Fruit fly (Drosophila melanogaster): ENCODE measurements around the gene CG42367.

CG42367 gene

dm6 chr2L:9937908-9938307, 7.5 kb downstream of the CG42367 start, which contains the start of gene Arglu1 (continued):
- TF ChIP-seq Stat92E (GFP tag; optimal IDR thresholded peaks at IDR 0.05): no peak
- peak; percentile 28 for TF ChIP-seq CG2712 (tag; optimal IDR thresholded peaks at IDR 0.05)
- TF ChIP-seq CG32772 (GFP tag; IDR thresholded peaks at IDR 0.05): peak; percentile 77
- peak; percentile 69 for TF ChIP-seq CG9932 (GFP tag; IDR thresholded peaks at IDR 0.05)
- TF ChIP-seq CG15514 (GFP tag; optimal IDR thresholded peaks at IDR 0.05): peak; percentile 78
- no peak for TF ChIP-seq gcm (GFP tag; optimal IDR thresholded peaks at IDR 0.05)
- TF ChIP-seq CG3995 (GFP tag; optimal IDR thresholded peaks at IDR 0.05): peak; percentile 1
- TF ChIP-seq crp (GFP tag; optimal IDR thresholded peaks at IDR 0.05): peak in 1 of 2 experiments; percentile 41
- peak in 1 of 2 experiments; percentile 6 for TF ChIP-seq Hr51 (GFP tag; optimal IDR thresholded peaks at IDR 0.05)
- TF ChIP-seq Dad (GFP tag; optimal IDR thresholded peaks at IDR 0.05): peak; percentile 5
- TF ChIP-seq run (tag; optimal IDR thresholded peaks at IDR 0.05): no peak
- peak; percentile 18 for TF ChIP-seq Sin3A (optimal IDR thresholded peaks at IDR 0.05)
- TF ChIP-seq CG14667 (GFP tag; IDR thresholded peaks at IDR 0.05): no peak
- TF ChIP-seq CG11456 (GFP tag; IDR thresholded peaks at IDR 0.05): peak; percentile 63; the same call in 1 of the 3 replicates
- peak; percentile 85 for TF ChIP-seq MESR4 (GFP tag; optimal IDR thresholded peaks at IDR 0.05)
- 0 out of 4 replicates have a peak, but pooled peaks have one; percentile 31 for TF ChIP-seq Dll (GFP tag; IDR thresholded peaks at IDR 0.05; ENCODE audit: partially characterized antibody)
- TF ChIP-seq ase (GFP tag; IDR thresholded peaks at IDR 0.05): no peak
- TF ChIP-seq ems (GFP tag; optimal IDR thresholded peaks at IDR 0.05): peak; percentile 28
- TF ChIP-seq CG33213 (GFP tag; optimal IDR thresholded peaks at IDR 0.05): peak; percentile 37
- no peak for TF ChIP-seq CG10209 (GFP tag; optimal IDR thresholded peaks at IDR 0.05)
- no peak for TF ChIP-seq ato (GFP tag; IDR thresholded peaks at IDR 0.05; ENCODE audit: partially characterized antibody)
- TF ChIP-seq bab2 (GFP tag; optimal IDR thresholded peaks at IDR 0.05): no peak
- TF ChIP-seq ewg (GFP tag; optimal IDR thresholded peaks at IDR 0.05): no peak
- TF ChIP-seq ash1 (GFP tag; optimal IDR thresholded peaks at IDR 0.05): no peak
- 0 out of 2 replicates have a peak, but pooled peaks have one; percentile 35 for TF ChIP-seq vvl (GFP tag; IDR thresholded peaks at IDR 0.05)
- peak; percentile 26; the same call in 1 of the 2 replicates for TF ChIP-seq lmd (GFP tag; IDR thresholded peaks at IDR 0.05)
- TF ChIP-seq Taf1 (GFP tag; IDR thresholded peaks at IDR 0.05): no peak
- peak; percentile 46 for TF ChIP-seq CG2120 (GFP tag; optimal IDR thresholded peaks at IDR 0.05)
- no peak for TF ChIP-seq CG10366 (GFP tag; IDR thresholded peaks at IDR 0.05)
- no peak for TF ChIP-seq CG8388 (GFP tag; optimal IDR thresholded peaks at IDR 0.05)
- TF ChIP-seq CG1602 (GFP tag; optimal IDR thresholded peaks at IDR 0.05): no peak
- TF ChIP-seq CG4617 (GFP tag; optimal IDR thresholded peaks at IDR 0.05; ENCODE audit: borderline replicate concordance): peak; percentile 87
- no peak for TF ChIP-seq ap (GFP tag; IDR thresholded peaks at IDR 0.05)
- no peak for TF ChIP-seq lov (optimal IDR thresholded peaks at IDR 0.05)
- no peak for TF ChIP-seq lov (GFP tag; IDR thresholded peaks at IDR 0.05)
- peak; percentile 26 for TF ChIP-seq Myb (GFP tag; optimal IDR thresholded peaks at IDR 0.05)
- TF ChIP-seq CG5953 (GFP tag; IDR thresholded peaks at IDR 0.05): no peak
- TF ChIP-seq schlank (tag; optimal IDR thresholded peaks at IDR 0.05): no peak
- TF ChIP-seq CG3847 (GFP tag; IDR thresholded peaks at IDR 0.05): 0 out of 2 replicates have a peak, but pooled peaks have one; percentile 32
- peak; percentile 61 for TF ChIP-seq Rfx (GFP tag; IDR thresholded peaks at IDR 0.05)
- TF ChIP-seq lbe (GFP tag; optimal IDR thresholded peaks at IDR 0.05): peak; percentile 29
- peak; percentile 60 for TF ChIP-seq pzg (GFP tag; optimal IDR thresholded peaks at IDR 0.05)
- no peak for TF ChIP-seq oc (tag; optimal IDR thresholded peaks at IDR 0.05)
- no peak for TF ChIP-seq nerfin-2 (GFP tag; IDR thresholded peaks at IDR 0.05; ENCODE audit: partially characterized antibody)
- TF ChIP-seq NfI (GFP tag; optimal IDR thresholded peaks at IDR 0.05): peak; percentile 26
- peak; percentile 57; the same call in 1 of the 3 replicates for TF ChIP-seq Dbx (GFP tag; IDR thresholded peaks at IDR 0.05)
- peak; percentile 36; the same call in 1 of the 2 replicates for TF ChIP-seq slbo (GFP tag; IDR thresholded peaks at IDR 0.05)
- TF ChIP-seq HmgZ (tag; optimal IDR thresholded peaks at IDR 0.05): peak; percentile 38
- TF ChIP-seq YL-1 (GFP tag; optimal IDR thresholded peaks at IDR 0.05): peak; percentile 55
- peak; percentile 33 for TF ChIP-seq lab (GFP tag; optimal IDR thresholded peaks at IDR 0.05)

Measured in whole organism, embryonic.